Worm (Caenorhabditis elegans): Measurements from ENCODE around the gene F02C9.2.
"Not testable (repeated sequence)": the region's sequence is repeated elsewhere in the genome, so short reads cannot be mapped to it uniquely, and the experiment has no call there.

Gene F02C9.2

ce11 chrV:3102049-3102448, 31.5 kb upstream of the F02C9.2 start, which contains the start of gene Y73C8C.4:
Gene Y73C8C.4, minus strand, starts transcription at chrV:3102149.
- TF ChIP-seq lin-39 (tag; optimal IDR thresholded peaks at IDR 0.05); vab-7 (GFP tag; IDR thresholded peaks at IDR 0.05); lin-1 (GFP tag; IDR thresholded peaks at IDR 0.05): not testable (repeated sequence)

DNA sequence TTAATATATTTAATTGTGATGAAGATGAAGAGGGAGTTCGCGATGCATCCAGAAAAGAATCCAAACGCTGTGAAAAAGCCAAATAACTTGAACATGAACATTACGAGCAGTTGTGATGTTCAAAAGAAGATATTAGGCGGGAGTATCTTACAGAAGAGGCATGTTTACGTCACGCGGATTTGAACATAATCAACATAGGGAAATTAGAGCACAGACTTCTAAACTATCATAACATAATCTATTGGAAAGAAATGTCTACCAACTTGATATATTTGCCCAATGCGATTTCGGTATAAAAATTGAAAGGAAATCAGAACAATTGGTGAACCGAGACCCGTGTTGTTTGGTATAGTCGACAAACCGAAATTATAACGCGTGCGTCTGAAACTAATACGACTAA, 29.4 kb upstream of the F02C9.2 start, which contains the start of gene str-66:
TSS of gene str-66 (minus strand) at position 101 of the 400 bp plus-strand sequence.
- no peak for TF ChIP-seq mep-1 (tag; optimal IDR thresholded peaks at IDR 0.05)

- TF ChIP-seq ceh-62 (tag; optimal IDR thresholded peaks at IDR 0.05): no peak
- TF ChIP-seq dmd-6 (GFP tag; IDR thresholded peaks at IDR 0.05): no peak
- TF ChIP-seq rbr-2 (tag; optimal IDR thresholded peaks at IDR 0.05): no peak
- no peak for TF ChIP-seq lin-15B (tag; optimal IDR thresholded peaks at IDR 0.05)
- TF ChIP-seq gei-8 (GFP tag; optimal IDR thresholded peaks at IDR 0.05): no peak
- TF ChIP-seq dmd-9 (GFP tag; IDR thresholded peaks at IDR 0.05): no peak
- no peak for TF ChIP-seq aha-1 (tag)
Observed at ce11 chrV:3105810-3106209, 27.7 kb upstream of the F02C9.2 start, which contains the start of gene str-69. Gene str-69, minus strand, starts transcription at chrV:3105910.

DNA sequence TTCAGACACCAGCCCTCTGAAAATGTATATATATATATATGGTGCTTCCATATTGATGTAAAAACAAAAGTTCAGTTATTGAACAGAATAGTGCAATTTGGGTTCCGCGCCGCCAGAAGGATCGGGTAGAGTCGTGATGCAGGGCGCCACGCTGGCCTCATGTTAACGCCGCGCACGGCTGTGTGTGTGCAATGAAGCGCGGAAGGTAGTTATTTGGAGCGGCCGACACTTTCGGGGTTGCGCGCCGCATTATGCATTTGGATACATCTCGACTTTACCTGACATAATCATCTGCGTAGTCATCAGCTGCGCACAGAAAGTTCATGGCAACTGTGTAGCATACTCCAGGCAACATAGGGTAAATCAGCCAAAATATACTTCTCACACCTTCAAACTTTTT, 26.7 kb upstream of the F02C9.2 start:
- TF ChIP-seq nhr-102 (tag; optimal IDR thresholded peaks at IDR 0.05): no peak
- no peak for TF ChIP-seq pqm-1 (tag; optimal IDR thresholded peaks at IDR 0.05)
- no peak for TF ChIP-seq zfp-3 (GFP tag; conservative IDR thresholded peaks at IDR 0.05)
- TF ChIP-seq mdt-29 (GFP tag; IDR thresholded peaks at IDR 0.05): no peak
- no peak for TF ChIP-seq arid-1 (GFP tag; conservative IDR thresholded peaks at IDR 0.05)
- no peak for TF ChIP-seq T20F7.1 (GFP tag; optimal IDR thresholded peaks at IDR 0.05)
- TF ChIP-seq lin-15B (tag; optimal IDR thresholded peaks at IDR 0.05): no peak
- no peak for TF ChIP-seq pha-4 (GFP tag; IDR thresholded peaks at IDR 0.05)
- TF ChIP-seq pha-4 (tag; optimal IDR thresholded peaks at IDR 0.05): no peak
- no peak for TF ChIP-seq lin-29 (GFP tag; IDR thresholded peaks at IDR 0.05)
- no peak for TF ChIP-seq zip-2 (tag; optimal IDR thresholded peaks at IDR 0.05)
- TF ChIP-seq snpc-4 (tag; optimal IDR thresholded peaks at IDR 0.05): no peak
- no peak for TF ChIP-seq lin-38 (GFP tag; IDR thresholded peaks at IDR 0.05)
- TF ChIP-seq dve-1 (tag; optimal IDR thresholded peaks at IDR 0.05; ENCODE audit: insufficient read depth): no peak

ce11 chrV:3107450-3107849, 26.1 kb upstream of the F02C9.2 start, which contains the start of gene str-68:
Gene str-68, minus strand, starts transcription at chrV:3107550.
- no peak for TF ChIP-seq nhr-77 (tag; optimal IDR thresholded peaks at IDR 0.05)

DNA sequence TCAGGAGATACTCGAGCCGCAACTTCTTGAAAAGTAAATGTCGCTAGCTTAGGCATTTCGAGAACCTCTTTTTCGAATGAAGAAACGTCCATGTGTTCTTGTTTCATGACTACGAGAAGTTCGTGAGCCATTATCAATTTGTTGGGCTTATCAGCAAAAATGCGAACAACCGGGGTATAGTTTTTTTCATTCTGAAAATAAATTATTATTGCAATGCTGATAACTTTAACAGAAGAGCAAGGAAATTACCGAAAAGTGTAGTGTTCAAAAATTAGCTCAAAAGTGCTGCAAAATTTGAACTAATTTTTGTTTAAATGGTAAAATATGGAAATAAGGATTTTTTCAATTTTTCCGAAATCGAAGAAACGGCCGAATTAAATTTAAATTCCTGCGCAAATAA, 21.3 kb upstream of the F02C9.2 start:
- TF ChIP-seq lir-3 (tag; optimal IDR thresholded peaks at IDR 0.05) (no peak), lin-13 (GFP tag; optimal IDR thresholded peaks at IDR 0.05) (no peak), nhr-76 (tag; optimal IDR thresholded peaks at IDR 0.05) (no peak), ceh-20 (GFP tag; IDR thresholded peaks at IDR 0.05) (no peak), skn-1 (tag; optimal IDR thresholded peaks at IDR 0.05) (no peak), unc-62 (GFP tag; optimal IDR thresholded peaks at IDR 0.05 in 1 of 2) (peak in 1 of 2 experiments; percentile 53), unc-62 (tag; optimal IDR thresholded peaks at IDR 0.05) (no peak), mep-1 (tag; optimal IDR thresholded peaks at IDR 0.05) (no peak), nhr-28 (tag; optimal IDR thresholded peaks at IDR 0.05) (peak; percentile 85), pqm-1 (tag; optimal IDR thresholded peaks at IDR 0.05) (peak; percentile 66)
